Fruit fly (Drosophila melanogaster): Measurements from ENCODE around the gene yellow-c.

DNA sequence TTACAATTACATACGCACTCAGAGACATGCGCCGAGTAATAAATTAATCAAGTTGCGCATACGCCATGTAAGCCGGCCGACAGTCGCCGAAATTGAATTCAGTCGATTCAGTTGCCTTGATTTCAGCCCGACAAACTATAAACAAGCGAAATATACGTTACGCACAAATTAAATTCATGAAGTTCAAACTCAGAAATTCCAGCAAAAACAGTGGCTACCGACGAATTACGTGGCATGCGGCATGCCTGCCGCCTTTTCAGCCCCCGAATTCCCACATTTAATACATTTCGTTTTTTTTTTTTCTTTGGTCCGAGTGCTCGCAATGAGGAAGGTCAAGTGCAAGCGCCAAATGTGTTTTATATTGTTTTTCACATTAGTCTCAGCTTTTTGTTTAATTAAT, 34.8 kb upstream of the yellow-c start:
- TF ChIP-seq ro (GFP tag; IDR thresholded peaks at IDR 0.05) (no peak), D19B (GFP tag; optimal IDR thresholded peaks at IDR 0.05) (no peak), repo (GFP tag; optimal IDR thresholded peaks at IDR 0.05) (no peak), Nf-YB (GFP tag; optimal IDR thresholded peaks at IDR 0.05) (no peak), knrl (GFP tag; IDR thresholded peaks at IDR 0.05; ENCODE audit: partially characterized antibody) (no peak), cg (GFP tag; optimal IDR thresholded peaks at IDR 0.05) (no peak), zfh2 (GFP tag; optimal IDR thresholded peaks at IDR 0.05) (no peak), Eip74EF (GFP tag; optimal IDR thresholded peaks at IDR 0.05) (no peak), CG14860 (GFP tag; IDR thresholded peaks at IDR 0.05; ENCODE audit: partially characterized antibody) (no peak), emc (GFP tag; optimal IDR thresholded peaks at IDR 0.05) (no peak), Gsc (GFP tag; IDR thresholded peaks at IDR 0.05) (no peak), CG11723 (GFP tag; optimal IDR thresholded peaks at IDR 0.05) (no peak), CG10147 (GFP tag; optimal IDR thresholded peaks at IDR 0.05) (no peak)

Measured in whole organism, embryonic.